Worm (Caenorhabditis elegans) whole organism, midembryonic: Measurements from ENCODE around the gene T25B6.3.

Experiments
- T22C8.4 ChIP-seq: fragments of 200-800 bp; sonication (Bioruptor generic); IDR thresholded peaks from 2 replicates; pipeline ENCODE4 v1.3.6; 2022; ENCODE audit warnings: missing genetic modification characterization, missing compliant biosample characterization
- cog-1 ChIP-seq: sonication (generic microtip); optimal IDR thresholded peaks from 2 replicates; lab custom pipeline; 2016; ENCODE audit warnings: missing genetic modification characterization, missing compliant biosample characterization
- flt-1 ChIP-seq: fragments of 200-800 bp; sonication (Bioruptor generic); IDR thresholded peaks from 2 replicates; pipeline ENCODE4 v1.3.6; 2022; ENCODE audit warnings: missing genetic modification characterization, missing compliant biosample characterization
- klf-2 ChIP-seq: fragments of 200-800 bp; sonication (Bioruptor generic); conservative IDR thresholded peaks from 2 replicates; pipeline ENCODE4 v1.3.6; 2022; ENCODE audit warnings: missing genetic modification reagents, missing genetic modification characterization, missing compliant biosample characterization
- med-1 ChIP-seq: sonication (generic microtip); optimal IDR thresholded peaks from 2 replicates; lab custom pipeline; 2017; ENCODE audit warnings: missing genetic modification characterization, mild to moderate bottlenecking, missing compliant biosample characterization, antibody characterized with exemption, missing genetic modification reagents; ENCODE audit not compliant: insufficient read depth
- ref-1 ChIP-seq: fragments of 200-800 bp; sonication (Bioruptor generic); conservative IDR thresholded peaks from 2 replicates; pipeline ENCODE4 v1.3.6; 2022; ENCODE audit warnings: missing genetic modification reagents, missing genetic modification characterization, missing compliant biosample characterization
- tab-1 ChIP-seq: fragments of 200-800 bp; sonication (Bioruptor generic); IDR thresholded peaks from 2 replicates; pipeline ENCODE4 v1.3.6; 2022; ENCODE audit warnings: missing genetic modification characterization, missing compliant biosample characterization
- ztf-23 ChIP-seq: fragments of 200-800 bp; sonication (Bioruptor generic); IDR thresholded peaks from 2 replicates; pipeline ENCODE4 v1.3.6; 2022; ENCODE audit warnings: missing genetic modification reagents, missing genetic modification characterization, missing compliant biosample characterization
- ztf-29 ChIP-seq: fragments of 200-800 bp; sonication (Bioruptor generic); IDR thresholded peaks from 2 replicates; pipeline ENCODE4 v1.3.6; 2022; ENCODE audit warnings: missing genetic modification reagents, missing genetic modification characterization, missing compliant biosample characterization

Gene T25B6.3

DNA sequence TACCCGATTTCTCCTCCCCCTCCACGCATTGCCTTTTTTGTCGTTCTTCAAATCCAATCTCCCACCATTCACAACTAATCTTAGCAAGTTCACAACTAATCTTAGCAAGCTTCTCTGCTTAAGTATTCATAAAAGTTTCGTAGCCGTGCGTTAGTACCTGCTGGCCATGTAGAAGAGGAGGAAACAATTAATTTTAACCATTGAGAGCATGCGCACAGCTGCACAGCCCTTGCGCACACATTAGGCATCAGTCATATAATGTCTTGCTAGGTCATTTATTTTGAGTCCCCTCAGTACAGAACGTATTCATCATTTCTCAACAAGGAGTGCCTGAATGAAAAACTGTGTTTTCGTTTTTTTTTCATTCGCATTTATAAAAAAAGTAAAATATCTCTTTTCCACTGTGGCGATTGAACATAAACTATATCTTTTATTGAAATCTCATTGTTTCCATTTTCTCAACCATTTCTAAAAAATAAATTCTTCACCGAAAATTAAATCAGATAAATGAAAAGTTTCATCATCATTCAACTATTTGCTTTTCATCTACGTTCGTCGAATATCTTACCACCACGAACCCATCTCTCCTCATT, 39.9 kb downstream of the T25B6.3 start:
- no peak for TF ChIP-seq tab-1 (GFP tag; lab: Robert Waterston, UW)
- TF ChIP-seq ztf-29 (GFP tag; lab: Robert Waterston, UW): no peak
- no peak for TF ChIP-seq klf-2 (GFP tag; lab: Robert Waterston, UW)
- no peak for TF ChIP-seq ref-1
- TF ChIP-seq cog-1 (tag; lab: Kevin White, UChicago): no peak

DNA sequence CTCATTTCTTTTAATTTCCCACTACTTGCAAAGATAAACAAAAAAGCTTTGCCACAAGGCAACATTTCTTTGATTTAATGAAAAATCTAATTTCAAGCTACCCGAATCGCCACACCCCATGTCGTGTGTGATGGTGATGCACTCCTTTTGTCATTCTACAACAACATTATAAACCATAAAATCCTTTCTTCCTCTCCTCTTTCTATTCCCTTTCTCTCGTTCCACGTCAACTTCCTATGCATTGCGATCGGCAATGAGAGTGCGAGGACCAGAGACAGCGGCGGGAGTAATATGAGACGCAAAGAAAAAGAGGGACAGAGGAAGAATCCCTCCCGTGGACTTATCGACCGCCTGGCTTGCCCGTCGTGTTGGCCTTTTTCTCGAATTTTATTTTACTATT, 40.7 kb downstream of the T25B6.3 start:
- TF ChIP-seq med-1 (GFP tag; lab: Kevin White, UChicago): no peak
- peak; percentile 46 for TF ChIP-seq cog-1 (tag; lab: Kevin White, UChicago)
- 0 out of 2 replicates have a peak, but pooled peaks have one; percentile 29 for TF ChIP-seq T22C8.4

DNA sequence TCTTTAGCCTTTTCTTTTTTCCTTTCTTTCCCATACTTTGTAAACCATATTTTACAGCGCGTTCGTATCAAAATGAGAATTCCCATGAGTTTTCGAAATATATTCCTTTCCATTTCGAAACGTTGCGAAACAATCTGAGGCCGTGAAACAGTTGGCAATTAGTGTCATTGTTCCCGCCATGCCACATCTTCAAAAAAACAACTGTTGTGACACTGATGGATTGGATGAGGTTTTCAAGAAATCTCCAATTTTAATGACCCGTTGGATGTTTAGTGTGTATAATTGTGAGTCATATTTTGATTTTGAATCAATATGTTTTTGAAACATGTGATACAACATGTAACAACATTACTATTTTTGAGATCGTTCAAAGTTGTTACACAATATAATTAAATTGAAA, 41.7 kb downstream of the T25B6.3 start:
- TF ChIP-seq ztf-29 (GFP tag; lab: Robert Waterston, UW) (no peak), T22C8.4 (no peak), cog-1 (tag; lab: Kevin White, UChicago) (no peak), ref-1 (no peak), flt-1 (GFP tag; lab: Robert Waterston, UW) (no peak)

DNA sequence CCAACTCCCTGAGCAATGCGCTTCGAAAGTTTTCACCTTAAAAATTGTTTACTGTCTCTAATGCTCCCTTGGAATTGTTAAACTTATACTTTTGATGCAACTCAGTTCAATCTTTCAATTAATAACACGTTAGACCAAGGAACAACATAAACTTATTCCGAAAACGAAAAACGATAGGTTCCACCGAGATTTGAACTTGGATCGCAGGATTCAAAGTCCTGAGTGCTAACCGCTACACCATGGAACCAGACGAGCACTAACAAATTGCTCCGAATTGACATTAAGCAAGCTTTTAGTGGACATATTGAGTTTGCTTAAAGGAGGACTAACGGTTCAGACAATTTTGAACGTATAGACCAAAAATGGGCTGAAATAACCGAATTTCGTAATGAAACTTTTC, 47.1 kb downstream of the T25B6.3 start:
- TF ChIP-seq ztf-23 (GFP tag; lab: Robert Waterston, UW) (no peak), cog-1 (tag; lab: Kevin White, UChicago) (no peak)

DNA sequence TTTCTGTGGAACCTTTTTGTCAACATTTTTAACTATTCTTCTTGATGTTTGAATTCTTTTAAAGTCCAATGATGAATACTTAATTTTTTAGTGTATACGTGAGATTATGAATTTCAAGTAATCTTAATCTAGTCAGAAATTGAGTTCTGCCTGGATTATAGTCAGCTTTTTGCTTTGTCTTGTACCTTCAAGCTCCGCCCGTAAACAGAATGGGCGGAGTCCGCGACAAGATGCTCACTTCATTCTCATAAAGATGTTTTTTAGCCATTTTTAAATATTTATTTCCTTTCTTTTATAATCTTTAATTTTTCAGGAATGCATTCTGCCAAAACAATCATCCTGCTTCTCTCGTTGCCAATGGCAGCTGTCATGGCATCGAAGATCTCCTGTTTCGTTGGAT, 49.5 kb downstream of the T25B6.3 start, which contains the start of gene F47E1.1:
TSS of gene F47E1.1 (plus strand) at position 301 of the 400 bp plus-strand sequence.
- TF ChIP-seq tab-1 (GFP tag; lab: Robert Waterston, UW): no peak
